Fruit fly (Drosophila melanogaster) whole organism, prepupa: Measurements from ENCODE around the gene rumi.

ENCODE experiments used
- CG10631 ChIP-seq: fragments of 200-800 bp; sonication (Bioruptor generic); optimal IDR thresholded peaks from 2 replicates; lab custom pipeline; 2016; ENCODE audit warnings: missing biosample characterization, missing genetic modification characterization
- CG11902 ChIP-seq: fragments of 200-800 bp; sonication (Bioruptor generic); optimal IDR thresholded peaks from 3 replicates; lab custom pipeline; 2016; ENCODE audit warnings: missing biosample characterization, missing genetic modification characterization
- CG1621 ChIP-seq: fragments of 200-800 bp; sonication (Bioruptor generic); optimal IDR thresholded peaks from 3 replicates; lab custom pipeline; 2018; ENCODE audit warnings: missing biosample characterization, mild to moderate bottlenecking, missing genetic modification characterization
- CG3032 ChIP-seq: fragments of 200-800 bp; optimal IDR thresholded peaks from 2 replicates; lab custom pipeline; 2019; ENCODE audit warnings: missing biosample characterization, mild to moderate bottlenecking, missing genetic modification characterization, moderate library complexity
- CG31627 ChIP-seq: fragments of 200-800 bp; sonication (Bioruptor generic); optimal IDR thresholded peaks from 3 replicates; lab custom pipeline; 2016; ENCODE audit warnings: missing biosample characterization, missing genetic modification characterization
- CG32006 ChIP-seq: fragments of 200-800 bp; sonication (Bioruptor generic); optimal IDR thresholded peaks from 3 replicates; lab custom pipeline; 2017; ENCODE audit warnings: missing biosample characterization, mild to moderate bottlenecking, missing genetic modification characterization
- CG34406 ChIP-seq: fragments of 200-800 bp; sonication (Bioruptor generic); optimal IDR thresholded peaks from 3 replicates; lab custom pipeline; 2016; ENCODE audit warnings: missing biosample characterization, missing genetic modification characterization
- CG3919 ChIP-seq: fragments of 200-800 bp; sonication (Bioruptor generic); optimal IDR thresholded peaks from 3 replicates; lab custom pipeline; 2016; ENCODE audit warnings: missing biosample characterization, missing genetic modification characterization
- CG4318 ChIP-seq: fragments of 200-800 bp; sonication (Bioruptor generic); optimal IDR thresholded peaks from 3 replicates; lab custom pipeline; 2017; ENCODE audit warnings: missing biosample characterization, mild to moderate bottlenecking, missing genetic modification characterization
- CG6792 ChIP-seq: fragments of 200-800 bp; sonication (Bioruptor generic); optimal IDR thresholded peaks from 3 replicates; lab custom pipeline; 2016; ENCODE audit warnings: missing biosample characterization, missing genetic modification characterization
- CG6854 ChIP-seq: fragments of 200-800 bp; sonication (Bioruptor generic); optimal IDR thresholded peaks from 2 replicates; lab custom pipeline; 2017; ENCODE audit warnings: missing biosample characterization, mild to moderate bottlenecking, missing genetic modification characterization
- CG8119 ChIP-seq: fragments of 200-800 bp; sonication (Bioruptor generic); IDR thresholded peaks from 3 replicates; pipeline ENCODE4 v1.3.6; 2022; ENCODE audit warnings: missing biosample characterization, missing genetic modification characterization
- CG8319 ChIP-seq: fragments of 200-800 bp; sonication (Bioruptor generic); optimal IDR thresholded peaks from 3 replicates; lab custom pipeline; 2016; ENCODE audit warnings: missing biosample characterization, missing genetic modification characterization
- CG8632 ChIP-seq: fragments of 200-800 bp; sonication (Bioruptor generic); optimal IDR thresholded peaks from 3 replicates; lab custom pipeline; 2016; ENCODE audit warnings: missing biosample characterization, missing genetic modification characterization
- CG9139 ChIP-seq: fragments of 200-800 bp; sonication (Bioruptor generic); optimal IDR thresholded peaks from 3 replicates; lab custom pipeline; 2017; ENCODE audit warnings: missing biosample characterization, mild to moderate bottlenecking, missing genetic modification characterization
- Eip75B ChIP-seq: fragments of 200-800 bp; sonication (Bioruptor generic); optimal IDR thresholded peaks from 3 replicates; lab custom pipeline; 2016; ENCODE audit warnings: missing biosample characterization, missing genetic modification characterization
- Eip78C ChIP-seq: fragments of 200-800 bp; sonication (Bioruptor generic); peaks from one replicate; lab custom pipeline; 2016; ENCODE audit warnings: missing biosample characterization, missing genetic modification characterization
- Ets21C ChIP-seq: fragments of 200-800 bp; sonication (Bioruptor generic); optimal IDR thresholded peaks from 3 replicates; lab custom pipeline; 2016; ENCODE audit warnings: missing biosample characterization, missing genetic modification characterization
- Ets96B ChIP-seq: fragments of 200-800 bp; optimal IDR thresholded peaks from 2 replicates; lab custom pipeline; 2019; ENCODE audit warnings: missing biosample characterization, mild to moderate bottlenecking, missing genetic modification characterization, moderate library complexity
- Gug ChIP-seq: fragments of 200-800 bp; sonication (Bioruptor generic); IDR thresholded peaks from 2 replicates; pipeline ENCODE4 v1.3.6; 2022; ENCODE audit warnings: missing biosample characterization, missing genetic modification characterization
- Hr39 ChIP-seq: fragments of 200-800 bp; sonication (Bioruptor generic); optimal IDR thresholded peaks from 2 replicates; lab custom pipeline; 2016; ENCODE audit warnings: missing biosample characterization, missing genetic modification characterization
- Hr4 ChIP-seq: fragments of 200-800 bp; sonication (Bioruptor generic); optimal IDR thresholded peaks from 3 replicates; lab custom pipeline; 2016; ENCODE audit warnings: missing biosample characterization, missing genetic modification characterization
- Lpt ChIP-seq: fragments of 200-800 bp; sonication (Bioruptor generic); optimal IDR thresholded peaks from 3 replicates; lab custom pipeline; 2016; ENCODE audit warnings: missing biosample characterization, missing genetic modification characterization
- Met ChIP-seq: fragments of 200-800 bp; sonication (Bioruptor generic); optimal IDR thresholded peaks from 3 replicates; lab custom pipeline; 2016; ENCODE audit warnings: missing biosample characterization, missing genetic modification characterization
- Smox ChIP-seq: fragments of 200-800 bp; sonication (Bioruptor generic); optimal IDR thresholded peaks from 3 replicates; lab custom pipeline; 2016; ENCODE audit warnings: missing biosample characterization, missing genetic modification characterization
- Sox14 ChIP-seq: fragments of 200-800 bp; sonication (Bioruptor generic); optimal IDR thresholded peaks from 3 replicates; lab custom pipeline; 2016; ENCODE audit warnings: missing biosample characterization, missing genetic modification characterization
- Sox15 ChIP-seq: fragments of 200-800 bp; sonication (Bioruptor generic); optimal IDR thresholded peaks from 3 replicates; lab custom pipeline; 2016; ENCODE audit warnings: missing biosample characterization, missing genetic modification characterization
- achi ChIP-seq: fragments of 200-800 bp; sonication (Bioruptor generic); optimal IDR thresholded peaks from 3 replicates; lab custom pipeline; 2016; ENCODE audit warnings: missing biosample characterization, missing genetic modification characterization
- acj6 ChIP-seq: fragments of 200-800 bp; sonication (Bioruptor generic); optimal IDR thresholded peaks from 3 replicates; lab custom pipeline; 2016; ENCODE audit warnings: missing biosample characterization, missing genetic modification characterization
- cyc ChIP-seq: fragments of 200-800 bp; sonication (Bioruptor generic); optimal IDR thresholded peaks from 3 replicates; lab custom pipeline; 2016; ENCODE audit warnings: missing biosample characterization, missing genetic modification characterization
- dac ChIP-seq: fragments of 200-800 bp; sonication (Bioruptor generic); optimal IDR thresholded peaks from 2 replicates; lab custom pipeline; 2017; ENCODE audit warnings: missing biosample characterization, mild to moderate bottlenecking, missing genetic modification characterization
- esn ChIP-seq: fragments of 200-800 bp; sonication (Bioruptor generic); optimal IDR thresholded peaks from 2 replicates; lab custom pipeline; 2016; ENCODE audit warnings: missing biosample characterization, mild to moderate bottlenecking, missing genetic modification characterization, moderate library complexity
- fd59A ChIP-seq: fragments of 200-800 bp; sonication (Bioruptor generic); optimal IDR thresholded peaks from 2 replicates; lab custom pipeline; 2017; ENCODE audit warnings: missing biosample characterization, mild to moderate bottlenecking, missing genetic modification characterization, missing genetic modification reagents
- fd85E ChIP-seq: fragments of 200-800 bp; sonication (Bioruptor generic); optimal IDR thresholded peaks from 3 replicates; lab custom pipeline; 2016; ENCODE audit warnings: missing biosample characterization, missing genetic modification characterization
- salr ChIP-seq, 2 experiments: fragments of 200-800 bp; sonication (Bioruptor generic); optimal IDR thresholded peaks; 3 replicates each; lab custom pipeline; 2016 to 2018; ENCODE audit warnings: missing biosample characterization in 2 of 2, missing genetic modification characterization in 2 of 2, mild to moderate bottlenecking in 1 of 2
- spab ChIP-seq: fragments of 200-800 bp; sonication (Bioruptor generic); optimal IDR thresholded peaks from 2 replicates; lab custom pipeline; 2017; ENCODE audit warnings: missing biosample characterization, mild to moderate bottlenecking, missing genetic modification characterization, missing genetic modification reagents
- topi ChIP-seq: fragments of 200-800 bp; sonication (Bioruptor generic); optimal IDR thresholded peaks from 3 replicates; lab custom pipeline; 2016; ENCODE audit warnings: missing biosample characterization, missing genetic modification characterization
- vri ChIP-seq: fragments of 200-800 bp; sonication (Bioruptor generic); optimal IDR thresholded peaks from 3 replicates; lab custom pipeline; 2016; ENCODE audit warnings: missing biosample characterization, mild to moderate bottlenecking, missing genetic modification characterization

Gene rumi

DNA sequence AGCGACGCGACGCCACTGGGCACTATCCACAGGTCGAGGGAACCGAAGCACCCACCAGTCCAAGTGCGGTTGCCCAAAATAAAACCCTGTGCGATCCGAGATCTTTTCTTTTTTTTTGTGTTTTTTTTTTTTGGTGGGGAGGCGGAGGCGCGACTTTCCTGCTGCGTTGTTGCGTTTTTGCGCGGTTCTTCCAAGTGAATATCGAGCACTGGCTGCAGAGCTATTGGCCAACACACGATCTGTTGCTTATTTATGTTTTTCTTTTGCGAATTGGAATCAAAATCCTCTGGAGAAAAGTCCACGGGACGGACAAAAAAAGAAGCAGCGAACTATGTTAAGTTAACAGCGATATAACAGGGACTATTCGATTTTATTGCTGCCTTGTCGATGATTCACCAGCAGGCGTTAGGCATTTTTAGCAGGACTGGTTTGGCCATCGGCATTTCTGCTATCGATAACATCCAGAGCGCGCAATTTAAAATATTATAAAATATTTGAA, 29.5 kb downstream of the rumi start, which contains the start of gene wge (continued):
- peak; percentile 27 for TF ChIP-seq esn (GFP tag; lab: Kevin White, UChicago)
- no peak for TF ChIP-seq Eip75B (GFP tag; lab: Kevin White, UChicago)
- peak; percentile 24 for TF ChIP-seq CG8319 (GFP tag; lab: Kevin White, UChicago)
- TF ChIP-seq CG32006 (GFP tag; lab: Kevin White, UChicago), result peak; percentile 77
- TF ChIP-seq Met, result no peak
- no peak for TF ChIP-seq Ets21C (GFP tag; lab: Kevin White, UChicago)
- peak; percentile 90 for TF ChIP-seq CG9139
- TF ChIP-seq Eip78C (GFP tag; lab: Kevin White, UChicago), result peak; percentile 20
- peak; percentile 87 for TF ChIP-seq spab (GFP tag; lab: Kevin White, UChicago)
- peak; percentile 44 to 85 for TF ChIP-seq salr (GFP tag; optimal IDR thresholded peaks at IDR 0.05; lab: Kevin White, UChicago)
- TF ChIP-seq CG4318 (GFP tag; lab: Kevin White, UChicago), result no peak
- TF ChIP-seq Hr4 (GFP tag; lab: Kevin White, UChicago), result no peak
- peak; percentile 90 for TF ChIP-seq CG8119 (GFP tag; lab: Robert Waterston, UW)
- TF ChIP-seq CG1621 (tag; lab: Kevin White, UChicago), result peak; percentile 78
- peak; percentile 32 for TF ChIP-seq topi (GFP tag; lab: Kevin White, UChicago)
- peak; percentile 64 for TF ChIP-seq fd59A (GFP tag; lab: Kevin White, UChicago)
- peak; percentile 22 for TF ChIP-seq acj6
- TF ChIP-seq CG10631 (GFP tag; lab: Kevin White, UChicago), result no peak
- TF ChIP-seq Lpt (GFP tag; lab: Kevin White, UChicago), result peak; percentile 65
- peak; percentile 64 for TF ChIP-seq CG3032 (tag; lab: Kevin White, UChicago)
- TF ChIP-seq CG6792 (GFP tag; lab: Kevin White, UChicago), result peak; percentile 22
- peak; percentile 37 for TF ChIP-seq vri (GFP tag; lab: Kevin White, UChicago)
- TF ChIP-seq achi (GFP tag; lab: Kevin White, UChicago), result peak; percentile 47
- no peak for TF ChIP-seq cyc (GFP tag; lab: Kevin White, UChicago)
- peak; percentile 64 for TF ChIP-seq Ets96B (tag; lab: Kevin White, UChicago)
- peak; percentile 52 for TF ChIP-seq CG8632 (GFP tag; lab: Kevin White, UChicago)
- TF ChIP-seq CG3919 (GFP tag; lab: Kevin White, UChicago), result peak; percentile 52
- TF ChIP-seq CG11902, result no peak
- TF ChIP-seq Sox15 (GFP tag; lab: Kevin White, UChicago), result no peak
- peak; percentile 46 for TF ChIP-seq CG34406 (GFP tag; lab: Kevin White, UChicago)

DNA sequence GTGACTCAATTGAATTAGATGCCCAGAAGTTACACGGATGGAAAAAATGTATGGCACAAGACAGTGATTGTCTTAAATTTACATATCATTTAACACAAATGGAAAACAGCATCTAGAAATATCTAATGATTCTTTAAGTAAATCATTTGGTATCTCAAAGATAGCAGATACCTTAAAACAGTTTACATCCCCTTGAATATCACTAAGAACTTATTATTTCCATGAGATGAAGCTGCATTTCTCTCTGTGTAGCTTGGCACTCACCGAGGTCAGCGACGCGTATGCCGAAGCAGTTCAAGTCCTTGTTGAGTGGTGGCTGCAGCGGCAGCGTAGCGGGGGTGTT, 30.8 kb downstream of the rumi start:
- TF ChIP-seq fd85E (GFP tag; lab: Kevin White, UChicago) (no peak), CG6792 (GFP tag; lab: Kevin White, UChicago) (no peak), CG3919 (GFP tag; lab: Kevin White, UChicago) (no peak), dac (no peak), Hr4 (GFP tag; lab: Kevin White, UChicago) (no peak), Smox (GFP tag; lab: Kevin White, UChicago) (no peak), Gug (GFP tag; lab: Robert Waterston, UW) (no peak), CG10631 (GFP tag; lab: Kevin White, UChicago) (no peak), CG31627 (GFP tag; lab: Kevin White, UChicago) (no peak), Hr39 (GFP tag; lab: Kevin White, UChicago) (no peak), Sox15 (GFP tag; lab: Kevin White, UChicago) (no peak), Sox14 (GFP tag; lab: Kevin White, UChicago) (no peak), CG34406 (GFP tag; lab: Kevin White, UChicago) (no peak), CG8632 (GFP tag; lab: Kevin White, UChicago) (no peak)

DNA sequence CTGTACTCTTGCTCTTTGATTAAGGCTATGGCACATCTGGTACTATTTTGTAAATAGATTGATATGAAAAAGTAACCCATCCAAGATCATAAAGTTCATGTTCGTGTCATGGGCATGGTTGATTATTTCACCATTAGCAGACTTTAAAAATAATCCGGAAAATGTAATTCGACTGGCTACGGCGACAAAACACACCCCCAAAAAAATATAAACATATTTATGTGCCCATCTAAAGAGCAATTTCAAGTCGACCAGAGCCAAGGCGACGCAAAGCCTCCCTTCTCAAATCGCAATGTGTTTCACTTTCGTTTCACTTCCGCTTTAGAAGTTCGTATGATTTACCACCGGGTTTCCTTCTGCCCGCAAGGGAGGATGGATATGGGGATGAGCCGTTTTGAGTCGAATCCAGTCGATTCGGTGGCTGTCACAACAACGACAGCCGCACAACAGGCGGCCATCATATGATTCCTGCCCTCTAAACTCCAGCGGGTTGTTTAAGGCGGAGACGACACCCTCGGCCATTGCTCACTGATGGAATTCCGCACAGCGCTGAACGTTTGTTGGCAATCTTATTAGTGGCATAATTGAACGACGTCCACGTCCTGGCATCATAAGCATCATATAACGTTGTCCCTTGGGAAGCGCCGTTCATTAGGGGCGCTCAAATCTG, 31.3 kb downstream of the rumi start:
- TF ChIP-seq CG6854 (GFP tag; lab: Kevin White, UChicago) (no peak), CG6792 (GFP tag; lab: Kevin White, UChicago) (no peak), CG31627 (GFP tag; lab: Kevin White, UChicago) (no peak)
- TF ChIP-seq, all 60 proteins: peak for 0
